Worm (Caenorhabditis elegans): ENCODE results near the gene C49A9.4.

DNA sequence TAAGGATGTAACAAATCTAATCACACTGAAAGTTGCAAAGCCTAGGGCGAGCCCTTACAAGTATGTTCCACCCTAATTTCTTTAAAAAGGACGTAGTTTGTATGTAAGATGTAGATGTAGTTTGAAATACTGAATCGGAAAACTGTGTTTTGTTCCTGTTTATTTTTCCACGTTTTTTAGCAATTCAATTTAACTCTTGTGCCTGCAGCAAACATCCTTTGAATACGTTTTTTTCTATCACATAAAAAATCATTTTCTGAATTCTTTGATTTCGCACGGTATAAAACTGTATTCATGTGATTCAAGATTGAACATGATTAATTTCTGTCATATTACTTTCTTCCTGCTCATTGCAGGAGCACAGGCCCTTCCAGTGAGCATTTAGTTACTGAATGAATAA lies 20.5 kb downstream of the C49A9.4 start, which contains the start of gene F58F9.9:
- TF ChIP-seq pqm-1 (tag; optimal IDR thresholded peaks at IDR 0.05) (no peak), nhr-76 (tag; optimal IDR thresholded peaks at IDR 0.05) (no peak), lin-39 (tag; optimal IDR thresholded peaks at IDR 0.05) (no peak)

Data from whole organism, L1 larva.